Worm (Caenorhabditis elegans): ENCODE data around the gene R12B2.3.

Gene R12B2.3

DNA sequence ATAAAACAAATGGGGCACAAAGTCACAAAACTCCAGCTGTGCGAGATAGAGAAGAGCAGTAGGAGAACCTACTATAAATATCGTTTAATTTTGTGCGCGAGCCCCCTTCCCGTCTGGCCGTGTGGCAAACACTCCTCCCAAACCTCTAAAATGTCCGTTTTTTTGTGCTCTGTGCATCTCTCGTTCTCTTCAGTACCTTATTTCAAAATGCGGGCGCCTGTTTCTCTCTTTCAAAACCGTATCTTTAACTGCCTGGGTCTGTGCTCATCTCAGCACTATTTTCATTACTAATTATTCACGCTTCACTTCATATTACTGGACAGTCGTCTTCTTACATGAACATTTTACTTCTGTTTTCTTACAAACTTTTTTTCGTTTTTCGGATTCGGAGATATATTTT is 4.6 kb downstream of the R12B2.3 start:
- TF ChIP-seq W03F9.2 (tag; optimal IDR thresholded peaks at IDR 0.05) (no peak), dao-5 (tag; optimal IDR thresholded peaks at IDR 0.05) (no peak), him-1 (tag; optimal IDR thresholded peaks at IDR 0.05) (no peak)

DNA sequence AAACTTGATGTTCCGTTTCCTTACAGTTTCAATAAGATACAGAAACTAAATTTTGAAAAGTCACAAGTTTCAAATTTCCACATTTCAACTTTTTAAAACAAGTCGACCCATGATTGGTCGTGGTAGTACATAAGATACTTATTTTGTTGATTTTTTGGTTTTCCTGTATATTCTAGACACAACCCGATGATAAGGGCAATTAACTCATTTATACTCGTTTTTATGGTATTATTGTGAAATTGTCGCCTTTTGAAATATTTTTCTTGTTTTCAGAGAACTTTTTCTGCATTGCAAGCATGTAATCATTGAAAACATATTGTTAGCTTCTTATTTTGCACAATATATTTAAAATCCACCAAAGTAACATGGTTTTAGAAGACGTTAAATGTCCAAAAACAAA is 6.6 kb downstream of the R12B2.3 start:
- TF ChIP-seq him-1 (tag; optimal IDR thresholded peaks at IDR 0.05): no peak
- no peak for TF ChIP-seq W03F9.2 (tag; optimal IDR thresholded peaks at IDR 0.05)
- TF ChIP-seq dao-5 (tag; optimal IDR thresholded peaks at IDR 0.05): no peak

- TF ChIP-seq W03F9.2 (tag; optimal IDR thresholded peaks at IDR 0.05) (no peak), him-1 (tag; optimal IDR thresholded peaks at IDR 0.05) (no peak), dao-5 (tag; optimal IDR thresholded peaks at IDR 0.05) (no peak)
Observed at ce11 chrIII:5812672-5813071, 7.3 kb downstream of the R12B2.3 start.

DNA sequence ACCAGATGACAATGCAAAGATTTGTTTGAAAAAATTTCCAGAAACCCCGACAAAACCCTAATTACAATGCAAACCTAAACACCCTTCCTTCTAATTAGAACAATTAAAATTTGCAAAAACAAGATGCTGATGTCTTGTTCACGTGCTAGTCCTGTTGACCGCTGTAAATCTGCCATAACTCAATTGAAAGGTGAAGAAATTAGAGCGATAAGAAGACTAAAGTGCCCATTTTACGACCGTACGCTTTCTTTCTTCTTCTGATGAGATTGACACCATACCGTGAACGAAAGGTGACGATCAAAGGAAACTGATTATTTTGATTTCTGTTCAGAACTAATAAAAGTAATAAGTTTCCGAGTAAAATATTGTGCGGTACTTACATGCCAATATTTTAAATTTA is 8.1 kb downstream of the R12B2.3 start:
- TF ChIP-seq dao-5 (tag; optimal IDR thresholded peaks at IDR 0.05) (no peak), W03F9.2 (tag; optimal IDR thresholded peaks at IDR 0.05) (peak; percentile 1), him-1 (tag; optimal IDR thresholded peaks at IDR 0.05) (no peak)

ce11 chrIII:5814098-5814497 is 8.7 kb downstream of the R12B2.3 start:
- no peak for TF ChIP-seq dao-5 (tag; optimal IDR thresholded peaks at IDR 0.05)
- no peak for TF ChIP-seq him-1 (tag; optimal IDR thresholded peaks at IDR 0.05)
- TF ChIP-seq W03F9.2 (tag; optimal IDR thresholded peaks at IDR 0.05): no peak

DNA sequence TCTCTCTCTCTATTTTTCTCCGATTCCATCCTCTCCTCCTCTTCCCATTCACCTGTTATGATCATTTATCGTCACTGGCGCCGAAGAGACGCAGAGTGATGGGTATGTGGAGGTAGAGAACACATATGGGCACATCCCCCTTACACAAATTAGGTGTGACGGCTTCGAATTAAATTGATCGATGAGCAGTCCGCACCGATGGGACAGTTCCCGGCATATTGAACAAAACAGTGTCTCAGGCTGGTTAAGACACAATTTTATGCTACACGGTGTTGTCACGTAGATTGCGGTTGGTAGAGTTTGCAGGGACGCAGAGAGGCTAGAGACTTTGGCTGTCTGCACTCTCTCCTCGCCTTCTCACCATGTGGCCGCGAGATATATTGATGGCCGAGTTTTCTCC is 9.4 kb downstream of the R12B2.3 start, which contains the start of gene R12B2.7:
Gene R12B2.7, plus strand, starts transcription at position 247 of the 400 bp plus-strand sequence.
- TF ChIP-seq dao-5 (tag; optimal IDR thresholded peaks at IDR 0.05): no peak
- TF ChIP-seq him-1 (tag; optimal IDR thresholded peaks at IDR 0.05): no peak
- no peak for TF ChIP-seq W03F9.2 (tag; optimal IDR thresholded peaks at IDR 0.05)

DNA sequence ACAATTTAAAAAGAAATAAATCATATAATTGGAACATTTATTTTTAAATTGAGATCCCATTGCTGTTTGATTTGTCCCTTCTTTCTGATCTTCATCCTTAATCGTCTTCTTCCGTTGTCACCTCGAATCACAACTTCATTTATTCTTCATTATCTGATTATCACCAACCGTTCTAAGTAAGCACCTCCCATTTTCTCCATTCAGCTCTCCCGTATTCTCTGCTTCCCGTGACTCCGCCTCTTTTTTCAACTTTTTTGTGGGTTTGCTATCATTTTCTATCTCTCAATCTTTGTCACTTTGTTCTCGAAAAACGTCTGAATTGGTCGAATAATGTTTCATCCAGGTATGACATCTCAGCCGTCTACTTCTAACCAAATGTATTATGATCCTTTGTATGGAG is 10.6 kb downstream of the R12B2.3 start, which contains the start of gene sma-4:
Gene sma-4, plus strand, starts transcription at position 301 of the 400 bp plus-strand sequence.
- TF ChIP-seq dao-5 (tag; optimal IDR thresholded peaks at IDR 0.05): no peak

DNA sequence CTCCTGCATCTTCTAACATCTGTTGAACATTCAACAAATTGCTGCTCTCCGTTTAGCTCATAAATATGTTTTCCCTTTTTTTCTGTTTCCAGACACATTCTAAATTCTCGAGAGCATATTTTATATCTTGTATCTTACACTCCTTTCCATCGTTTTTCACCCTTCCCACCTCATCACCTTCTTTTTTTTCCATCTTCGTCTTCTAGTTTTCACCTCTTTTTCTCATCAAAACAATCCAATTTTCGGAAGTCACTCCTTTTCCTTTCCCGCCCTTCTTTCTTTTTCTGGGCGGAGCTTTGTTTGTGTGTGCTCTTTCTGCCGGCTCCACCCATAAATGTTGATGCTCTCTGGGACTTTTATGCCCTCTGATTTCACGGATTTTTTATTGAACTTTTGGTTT is 17.4 kb downstream of the R12B2.3 start:
- TF ChIP-seq him-1 (tag; optimal IDR thresholded peaks at IDR 0.05) (no peak), dao-5 (tag; optimal IDR thresholded peaks at IDR 0.05) (no peak), W03F9.2 (tag; optimal IDR thresholded peaks at IDR 0.05) (no peak)

- TF ChIP-seq W03F9.2 (tag; optimal IDR thresholded peaks at IDR 0.05) (no peak), him-1 (tag; optimal IDR thresholded peaks at IDR 0.05) (no peak)
Observed at ce11 chrIII:5823617-5824016, 18.2 kb downstream of the R12B2.3 start, which contains the start of gene R12B2.8. TSS of gene R12B2.8 (plus strand) at chrIII:5823917.

DNA sequence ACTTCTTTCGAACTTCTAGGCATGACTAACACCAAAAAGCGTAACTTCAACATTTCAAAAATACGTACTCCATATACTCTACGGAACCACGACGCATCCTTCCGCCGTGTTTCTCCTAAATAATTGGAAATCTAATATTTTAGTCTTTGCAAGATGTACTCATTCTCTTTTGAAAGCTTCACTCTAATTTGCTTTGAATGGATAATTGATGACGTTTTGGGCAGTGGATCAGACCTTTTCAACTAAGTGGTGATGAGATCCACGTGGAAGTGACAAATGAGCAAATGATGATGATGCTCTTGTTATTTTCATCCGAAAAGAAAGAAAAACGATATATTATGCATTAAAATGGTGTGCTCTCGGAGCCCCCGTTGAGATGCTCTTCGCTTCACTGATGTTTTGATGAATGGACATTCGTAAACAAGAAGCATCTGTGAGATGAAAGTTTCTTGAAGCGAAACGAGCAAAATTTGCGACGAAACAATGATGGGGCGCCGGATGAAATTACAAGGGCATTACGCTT is 19.1 kb downstream of the R12B2.3 start:
- TF ChIP-seq him-1 (tag; optimal IDR thresholded peaks at IDR 0.05) (no peak), W03F9.2 (tag; optimal IDR thresholded peaks at IDR 0.05) (no peak), dao-5 (tag; optimal IDR thresholded peaks at IDR 0.05) (no peak)

- TF ChIP-seq him-1 (tag; optimal IDR thresholded peaks at IDR 0.05): peak; percentile 39
- TF ChIP-seq dao-5 (tag; optimal IDR thresholded peaks at IDR 0.05): no peak
- TF ChIP-seq W03F9.2 (tag; optimal IDR thresholded peaks at IDR 0.05): no peak
Observed at ce11 chrIII:5826895-5827437, 21.6 kb downstream of the R12B2.3 start.

DNA sequence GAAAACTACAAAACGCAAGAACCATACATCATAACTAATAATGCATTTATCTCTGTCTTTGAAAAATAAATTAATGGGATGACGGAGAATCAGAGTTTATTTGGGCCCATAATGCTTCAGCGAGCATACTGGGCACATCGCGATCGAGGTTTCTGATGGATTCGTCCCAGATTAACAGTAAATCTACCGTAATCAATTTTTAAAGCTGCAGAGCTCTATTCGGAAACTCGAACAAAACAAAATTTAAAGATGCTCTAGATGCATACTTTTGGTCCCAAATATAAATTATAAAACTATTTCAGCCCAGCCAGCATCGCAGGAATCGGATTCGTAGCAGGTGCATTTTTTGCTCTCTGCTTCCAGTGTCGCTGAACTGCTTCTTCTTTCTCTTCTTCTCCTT is 22.7 kb downstream of the R12B2.3 start:
- no peak for TF ChIP-seq W03F9.2 (tag; optimal IDR thresholded peaks at IDR 0.05)
- TF ChIP-seq him-1 (tag; optimal IDR thresholded peaks at IDR 0.05): no peak
- no peak for TF ChIP-seq dao-5 (tag; optimal IDR thresholded peaks at IDR 0.05)

ce11 chrIII:5832442-5832841 is 27.1 kb downstream of the R12B2.3 start:
- TF ChIP-seq dao-5 (tag; optimal IDR thresholded peaks at IDR 0.05) (no peak), W03F9.2 (tag; optimal IDR thresholded peaks at IDR 0.05) (no peak), him-1 (tag; optimal IDR thresholded peaks at IDR 0.05) (no peak)

- TF ChIP-seq him-1 (tag; optimal IDR thresholded peaks at IDR 0.05): no peak
- TF ChIP-seq W03F9.2 (tag; optimal IDR thresholded peaks at IDR 0.05): no peak
- TF ChIP-seq dao-5 (tag; optimal IDR thresholded peaks at IDR 0.05): no peak
Observed at ce11 chrIII:5833376-5833775, 28.0 kb downstream of the R12B2.3 start, which contains the start of the genes R12B2.13 and mdt-15. TSS of gene R12B2.13 (minus strand) at chrIII:5833476. TSS of gene mdt-15 (minus strand) at chrIII:5833751.

DNA sequence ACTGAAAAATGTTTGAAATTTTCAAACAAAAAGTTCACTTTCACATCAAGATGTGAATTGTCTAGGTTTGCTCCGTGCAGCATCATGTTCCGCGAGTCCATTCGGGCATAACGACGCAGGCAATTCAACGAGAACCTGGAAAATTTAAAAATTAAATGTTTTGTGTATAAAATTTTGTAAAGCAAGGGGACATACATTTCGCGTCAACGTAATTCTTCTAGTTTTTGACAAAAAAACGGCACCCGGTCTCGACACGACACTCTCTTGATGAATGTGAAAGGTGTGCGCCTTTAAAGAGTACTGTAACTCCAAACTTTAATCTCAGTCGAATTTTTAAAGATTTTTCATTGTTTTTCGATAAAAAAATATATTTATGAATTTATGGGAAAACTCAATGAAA is 28.7 kb downstream of the R12B2.3 start, which contains the start of gene R12B2.6:
Gene R12B2.6, minus strand, starts transcription at position 101 of the 400 bp plus-strand sequence.
- TF ChIP-seq W03F9.2 (tag; optimal IDR thresholded peaks at IDR 0.05) (no peak), dao-5 (tag; optimal IDR thresholded peaks at IDR 0.05) (no peak), him-1 (tag; optimal IDR thresholded peaks at IDR 0.05) (no peak)

All from whole organism, L4/young adult.